Fruit fly (Drosophila melanogaster) whole organism, embryonic: ENCODE data around the gene Polr3A.

Experiments
- CG10274 ChIP-seq: fragments of 200-800 bp; sonication (Bioruptor generic); optimal IDR thresholded peaks from 3 replicates; lab custom pipeline; 2017; ENCODE audit warnings: missing biosample characterization, mild to moderate bottlenecking, missing genetic modification characterization
- CG10321 ChIP-seq: fragments of 200-800 bp; sonication (Bioruptor generic); IDR thresholded peaks from 2 replicates; pipeline ENCODE4 v1.3.6; 2022; ENCODE audit warnings: missing biosample characterization, missing genetic modification characterization
- CG10543 ChIP-seq: fragments of 200-800 bp; sonication (Bioruptor generic); optimal IDR thresholded peaks from 3 replicates; lab custom pipeline; 2017; ENCODE audit warnings: missing biosample characterization, mild to moderate bottlenecking, missing genetic modification characterization, moderate library complexity
- CG11085 ChIP-seq: fragments of 200-800 bp; sonication (Bioruptor generic); IDR thresholded peaks from 2 replicates; pipeline ENCODE4 v1.3.6; 2022; ENCODE audit warnings: missing biosample characterization, missing genetic modification characterization
- CG13123 ChIP-seq: fragments of 200-800 bp; sonication (Bioruptor generic); optimal IDR thresholded peaks from 2 replicates; lab custom pipeline; 2016; ENCODE audit warnings: missing biosample characterization, missing genetic modification characterization
- CG1602 ChIP-seq: fragments of 200-800 bp; sonication (Bioruptor generic); optimal IDR thresholded peaks from 3 replicates; lab custom pipeline; 2016; ENCODE audit warnings: missing biosample characterization, missing genetic modification characterization
- CG1647 ChIP-seq: fragments of 200-800 bp; sonication (Bioruptor generic); optimal IDR thresholded peaks from 3 replicates; lab custom pipeline; 2016; ENCODE audit warnings: missing biosample characterization, missing genetic modification characterization
- CG2120 ChIP-seq: fragments of 200-800 bp; sonication (Bioruptor generic); optimal IDR thresholded peaks from 3 replicates; lab custom pipeline; 2016; ENCODE audit warnings: missing biosample characterization, missing genetic modification characterization
- CG31224 ChIP-seq: fragments of 200-800 bp; sonication (Bioruptor generic); IDR thresholded peaks from 2 replicates; pipeline ENCODE4 v1.3.6; 2022; ENCODE audit warnings: missing biosample characterization, missing genetic modification characterization
- CG32772 ChIP-seq: fragments of 200-800 bp; sonication (Bioruptor generic); IDR thresholded peaks from 2 replicates; pipeline ENCODE4 v1.3.6; 2022; ENCODE audit warnings: missing biosample characterization, missing genetic modification characterization
- CG4404 ChIP-seq: fragments of 200-800 bp; sonication (Bioruptor generic); IDR thresholded peaks from 2 replicates; pipeline ENCODE4 v1.3.6; 2022; ENCODE audit warnings: missing biosample characterization, missing genetic modification characterization
- CG4707 ChIP-seq: fragments of 200-800 bp; sonication (Bioruptor generic); optimal IDR thresholded peaks from 2 replicates; lab custom pipeline; 2018; ENCODE audit warnings: missing biosample characterization, mild to moderate bottlenecking, missing genetic modification characterization, moderate library complexity
- CG6654 ChIP-seq: fragments of 200-800 bp; sonication (Bioruptor generic); optimal IDR thresholded peaks from 2 replicates; lab custom pipeline; 2017; ENCODE audit warnings: missing biosample characterization, mild to moderate bottlenecking, missing genetic modification characterization
- CG7786 ChIP-seq: fragments of 200-800 bp; sonication (Bioruptor generic); optimal IDR thresholded peaks from 2 replicates; lab custom pipeline; 2016; ENCODE audit warnings: missing biosample characterization, missing genetic modification characterization
- CG8388 ChIP-seq: fragments of 200-800 bp; sonication (Bioruptor generic); optimal IDR thresholded peaks from 2 replicates; lab custom pipeline; 2019; ENCODE audit warnings: missing biosample characterization, mild to moderate bottlenecking, missing genetic modification characterization, moderate library complexity
- CG9727 ChIP-seq: fragments of 200-800 bp; sonication (Bioruptor generic); optimal IDR thresholded peaks from 3 replicates; lab custom pipeline; 2017; ENCODE audit warnings: missing biosample characterization, mild to moderate bottlenecking, missing genetic modification characterization
- CHES-1-like ChIP-seq: fragments of 200-800 bp; sonication (Bioruptor generic); optimal IDR thresholded peaks from 2 replicates; lab custom pipeline; 2016; ENCODE audit warnings: missing biosample characterization, missing genetic modification characterization
- CoRest ChIP-seq: fragments of 200-800 bp; sonication (Bioruptor generic); optimal IDR thresholded peaks from 3 replicates; lab custom pipeline; 2018; ENCODE audit warnings: missing biosample characterization, mild to moderate bottlenecking, missing genetic modification characterization, moderate library complexity
- D ChIP-seq, 2 experiments: fragments of 200-800 bp in 1 of 2; fragments of >200 bp in 1 of 2; sonication (Bioruptor generic) in 1 of 2; optimal IDR thresholded peaks; 2 replicates in 1 of 2; 3 replicates in 1 of 2; lab custom pipeline; 2017; ENCODE audit warnings: mild to moderate bottlenecking in 1 of 2, missing biosample characterization in 1 of 2, missing genetic modification characterization in 1 of 2, missing genetic modification reagents in 1 of 2
- Dip3 ChIP-seq: fragments of 200-800 bp; sonication (Bioruptor generic); optimal IDR thresholded peaks from 3 replicates; lab custom pipeline; 2016; ENCODE audit warnings: missing biosample characterization, missing genetic modification characterization
- Doc2 ChIP-seq: fragments of 200-800 bp; sonication (Bioruptor generic); IDR thresholded peaks from 2 replicates; pipeline ENCODE4 v1.3.6; 2022; ENCODE audit warnings: missing biosample characterization, missing genetic modification characterization
- Drgx ChIP-seq: fragments of 200-800 bp; sonication (Bioruptor generic); IDR thresholded peaks from 2 replicates; pipeline ENCODE4 v1.3.6; 2022; ENCODE audit warnings: missing biosample characterization, missing genetic modification characterization
- E2f2 ChIP-seq: fragments of 200-800 bp; sonication (Bioruptor generic); IDR thresholded peaks from 2 replicates; pipeline ENCODE4 v1.3.6; 2022; ENCODE audit warnings: missing biosample characterization, missing genetic modification characterization
- Elba2 ChIP-seq: fragments of 200-800 bp; sonication (Bioruptor generic); optimal IDR thresholded peaks from 3 replicates; lab custom pipeline; 2016; ENCODE audit warnings: missing biosample characterization, missing genetic modification characterization
- Fer1 ChIP-seq: fragments of 200-800 bp; sonication (Bioruptor generic); optimal IDR thresholded peaks from 2 replicates; lab custom pipeline; 2017; ENCODE audit warnings: missing biosample characterization, mild to moderate bottlenecking, missing genetic modification characterization
- HmgD ChIP-seq: fragments of 200-800 bp; sonication (Bioruptor generic); optimal IDR thresholded peaks from 3 replicates; lab custom pipeline; 2016; ENCODE audit warnings: missing biosample characterization, missing genetic modification characterization
- Hmr ChIP-seq: fragments of 200-800 bp; sonication (Bioruptor generic); optimal IDR thresholded peaks from 3 replicates; lab custom pipeline; 2017; ENCODE audit warnings: mild to moderate bottlenecking, missing biosample characterization, missing genetic modification reagents, missing genetic modification characterization
- MBD-R2 ChIP-seq: fragments of 200-800 bp; sonication (Bioruptor generic); IDR thresholded peaks from 2 replicates; pipeline ENCODE4 v1.3.6; 2022; ENCODE audit warnings: missing biosample characterization, missing genetic modification characterization
- NK7.1 ChIP-seq: fragments of 200-800 bp; sonication (Bioruptor generic); optimal IDR thresholded peaks from 3 replicates; lab custom pipeline; 2016; ENCODE audit warnings: missing biosample characterization, missing genetic modification characterization
- Neu2 ChIP-seq: fragments of 200-800 bp; sonication (Bioruptor generic); optimal IDR thresholded peaks from 3 replicates; lab custom pipeline; 2016; ENCODE audit warnings: missing biosample characterization, missing genetic modification characterization, borderline replicate concordance
- Pdp1 ChIP-seq, 2 experiments: fragments of 200-800 bp; sonication (Bioruptor generic); optimal IDR thresholded peaks; 3 replicates each; lab custom pipeline; 2016; ENCODE audit warnings: missing biosample characterization in 2 of 2, missing genetic modification characterization in 2 of 2, mild to moderate bottlenecking in 1 of 2, moderate library complexity in 1 of 2
- Sin3A ChIP-seq: fragments of >200 bp; optimal IDR thresholded peaks from 2 replicates; lab custom pipeline; 2018
- YL-1 ChIP-seq: fragments of 200-800 bp; sonication (Bioruptor generic); optimal IDR thresholded peaks from 3 replicates; lab custom pipeline; 2017; ENCODE audit warnings: missing biosample characterization, mild to moderate bottlenecking, missing genetic modification characterization
- az2 ChIP-seq: fragments of 200-800 bp; sonication (Bioruptor generic); optimal IDR thresholded peaks from 3 replicates; lab custom pipeline; 2016; ENCODE audit warnings: missing biosample characterization, missing genetic modification characterization
- bbx ChIP-seq: fragments of 200-800 bp; sonication (Bioruptor generic); IDR thresholded peaks from 2 replicates; pipeline ENCODE4 v1.3.6; 2022; ENCODE audit warnings: missing biosample characterization, missing genetic modification characterization; ENCODE audit not compliant: partially characterized antibody
- cg ChIP-seq: fragments of 200-800 bp; sonication (Bioruptor generic); optimal IDR thresholded peaks from 3 replicates; lab custom pipeline; 2019; ENCODE audit warnings: missing biosample characterization, mild to moderate bottlenecking, missing genetic modification characterization, moderate library complexity
- corto ChIP-seq: fragments of 200-800 bp; sonication (Bioruptor generic); optimal IDR thresholded peaks from 2 replicates; lab custom pipeline; 2016; ENCODE audit warnings: missing biosample characterization, mild to moderate bottlenecking, missing genetic modification characterization, moderate library complexity
- croc ChIP-seq: fragments of 200-800 bp; sonication (Bioruptor generic); conservative IDR thresholded peaks from 3 replicates; pipeline ENCODE4 v1.3.6; 2022; ENCODE audit warnings: missing biosample characterization, missing genetic modification characterization
- crp ChIP-seq, 2 experiments: fragments of 200-800 bp; sonication (Bioruptor generic); optimal IDR thresholded peaks; 2 replicates in 1 of 2; 3 replicates in 1 of 2; lab custom pipeline; 2017; ENCODE audit warnings: missing biosample characterization in 2 of 2, missing genetic modification characterization in 2 of 2, mild to moderate bottlenecking in 1 of 2, moderate library complexity in 1 of 2
- fu2 ChIP-seq: fragments of 200-800 bp; sonication (Bioruptor generic); optimal IDR thresholded peaks from 2 replicates; lab custom pipeline; 2016; ENCODE audit warnings: missing biosample characterization, missing genetic modification characterization
- gfzf ChIP-seq: fragments of 200-800 bp; sonication (Bioruptor generic); optimal IDR thresholded peaks from 2 replicates; lab custom pipeline; 2016; ENCODE audit warnings: missing biosample characterization, mild to moderate bottlenecking, missing genetic modification characterization, moderate library complexity
- h ChIP-seq: fragments of >200 bp; optimal IDR thresholded peaks from 2 replicates; lab custom pipeline; 2017
- ken ChIP-seq: fragments of 200-800 bp; sonication (Bioruptor generic); IDR thresholded peaks from 3 replicates; pipeline ENCODE4 v1.3.6; 2022; ENCODE audit warnings: missing biosample characterization, missing genetic modification characterization
- luna ChIP-seq: fragments of 200-800 bp; sonication (Bioruptor generic); optimal IDR thresholded peaks from 2 replicates; lab custom pipeline; 2016; ENCODE audit warnings: missing biosample characterization, missing genetic modification characterization
- peb ChIP-seq: fragments of 200-800 bp; sonication (Bioruptor generic); IDR thresholded peaks from 2 replicates; pipeline ENCODE4 v1.3.6; 2022; ENCODE audit warnings: missing biosample characterization, missing genetic modification characterization
- pita ChIP-seq: fragments of 200-800 bp; sonication (Bioruptor generic); optimal IDR thresholded peaks from 2 replicates; lab custom pipeline; 2017; ENCODE audit warnings: missing biosample characterization, mild to moderate bottlenecking, missing genetic modification characterization
- schlank ChIP-seq: fragments of 200-800 bp; sonication (Bioruptor generic); optimal IDR thresholded peaks from 2 replicates; lab custom pipeline; 2018; ENCODE audit warnings: missing biosample characterization, mild to moderate bottlenecking, missing genetic modification characterization
- wdn ChIP-seq: fragments of 200-800 bp; sonication (Bioruptor generic); IDR thresholded peaks from 2 replicates; pipeline ENCODE4 v1.3.6; 2022; ENCODE audit warnings: missing biosample characterization, missing genetic modification characterization
- wor ChIP-seq: fragments of 200-800 bp; sonication (Bioruptor generic); IDR thresholded peaks from 2 replicates; pipeline ENCODE4 v1.3.6; 2022; ENCODE audit warnings: missing biosample characterization, missing genetic modification characterization
- zfh2 ChIP-seq: fragments of 200-800 bp; sonication (Bioruptor generic); optimal IDR thresholded peaks from 2 replicates; lab custom pipeline; 2016; ENCODE audit warnings: missing biosample characterization, missing genetic modification characterization

Polr3A gene

DNA sequence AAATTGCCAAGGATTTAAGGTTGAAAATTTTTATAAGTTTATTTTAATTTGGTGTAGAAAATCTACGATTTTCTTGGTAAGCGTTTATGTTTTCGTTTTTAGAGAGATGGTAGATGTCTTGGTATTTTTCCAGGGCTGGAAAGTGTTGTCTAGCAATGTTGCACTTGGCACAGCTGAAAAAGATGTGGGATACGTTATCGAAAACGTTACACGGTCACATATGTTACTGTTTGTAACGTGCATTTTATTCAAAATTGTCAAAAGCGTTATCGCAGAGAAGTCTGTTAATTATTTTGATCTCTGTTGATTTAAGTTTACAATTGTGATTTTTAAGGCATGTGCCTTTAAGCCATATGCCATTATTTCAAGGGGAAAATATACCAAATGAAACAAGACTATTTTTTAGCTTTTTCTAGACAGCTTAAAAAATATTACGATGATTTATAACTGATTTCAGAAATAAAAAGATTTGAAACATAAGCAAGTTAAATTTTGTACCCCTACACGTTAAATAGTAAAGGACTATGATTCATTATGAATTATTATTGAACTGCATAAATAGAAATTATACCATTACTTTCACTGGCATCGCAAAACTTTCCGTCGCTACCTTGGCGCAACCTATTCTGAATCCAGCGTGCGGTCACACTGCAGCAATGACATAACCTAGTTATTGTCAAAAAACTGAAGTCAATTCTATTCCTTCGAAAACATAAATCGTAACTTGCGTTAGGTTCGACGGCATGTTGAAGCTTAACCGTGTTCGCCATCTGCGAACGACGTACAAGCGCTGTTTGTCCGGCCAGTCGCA, 22.9 kb downstream of the Polr3A start, which contains the start of the genes Paf-AHalpha and mRpS30 (continued):
- no peak for TF ChIP-seq cg (GFP tag; lab: Kevin White, UChicago)
- TF ChIP-seq E2f2 (GFP tag; lab: Robert Waterston, UW): peak; percentile 26; the same call in 1 of the 2 replicates
- no peak for TF ChIP-seq CG7786
- TF ChIP-seq NK7.1 (GFP tag; lab: Kevin White, UChicago): no peak
- TF ChIP-seq CG10321: no peak
- no peak for TF ChIP-seq D (optimal IDR thresholded peaks at IDR 0.05; lab: Kevin White, UChicago)
- TF ChIP-seq D (GFP tag; optimal IDR thresholded peaks at IDR 0.05; lab: Kevin White, UChicago): no peak
- TF ChIP-seq crp (GFP tag; optimal IDR thresholded peaks at IDR 0.05; lab: Kevin White, UChicago): peak in 1 of 2 experiments; percentile 78
- TF ChIP-seq CG8388 (GFP tag; lab: Kevin White, UChicago): no peak
- TF ChIP-seq schlank (tag; lab: Kevin White, UChicago): no peak
- TF ChIP-seq CG2120 (GFP tag; lab: Kevin White, UChicago): peak; percentile 35
- no peak for TF ChIP-seq CG13123 (GFP tag; lab: Kevin White, UChicago)
- TF ChIP-seq CG32772: no peak
- TF ChIP-seq CG6654 (GFP tag; lab: Kevin White, UChicago): no peak
- TF ChIP-seq Drgx (GFP tag; lab: Robert Waterston, UW): no peak
- TF ChIP-seq CG10543 (GFP tag; lab: Kevin White, UChicago): no peak
- TF ChIP-seq CG4404 (GFP tag; lab: Robert Waterston, UW): no peak
- peak; percentile 69 for TF ChIP-seq gfzf (GFP tag; lab: Kevin White, UChicago)
- peak; percentile 56 for TF ChIP-seq MBD-R2 (GFP tag; lab: Robert Waterston, UW)
- no peak for TF ChIP-seq Fer1 (GFP tag; lab: Kevin White, UChicago)
- TF ChIP-seq Pdp1 (GFP tag; optimal IDR thresholded peaks at IDR 0.05; lab: Kevin White, UChicago): peak in 1 of 2 experiments; percentile 95
- no peak for TF ChIP-seq wdn
- no peak for TF ChIP-seq corto
- TF ChIP-seq Neu2: no peak
- no peak for TF ChIP-seq CHES-1-like
- TF ChIP-seq CG1647 (GFP tag; lab: Kevin White, UChicago): no peak
- no peak for TF ChIP-seq CoRest (tag; lab: Kevin White, UChicago)
- TF ChIP-seq fu2 (GFP tag; lab: Kevin White, UChicago): no peak
- peak; percentile 41 for TF ChIP-seq Sin3A (lab: Kevin White, UChicago)
- 0 out of 2 replicates have a peak, but pooled peaks have one; percentile 35 for TF ChIP-seq bbx (GFP tag; lab: Robert Waterston, UW)
- no peak for TF ChIP-seq Dip3 (GFP tag; lab: Kevin White, UChicago)
- TF ChIP-seq az2: no peak
- TF ChIP-seq pita (GFP tag; lab: Kevin White, UChicago): no peak
- no peak for TF ChIP-seq wor (GFP tag; lab: Robert Waterston, UW)
- no peak for TF ChIP-seq Elba2 (GFP tag; lab: Kevin White, UChicago)
- no peak for TF ChIP-seq luna (GFP tag; lab: Kevin White, UChicago)
- TF ChIP-seq CG11085: no peak
- TF ChIP-seq CG4707 (GFP tag; lab: Kevin White, UChicago): no peak
- no peak for TF ChIP-seq Doc2 (GFP tag; lab: Robert Waterston, UW)
- TF ChIP-seq HmgD (GFP tag; lab: Kevin White, UChicago): no peak
- no peak for TF ChIP-seq CG10274 (GFP tag; lab: Kevin White, UChicago)
- no peak for TF ChIP-seq CG1602
- TF ChIP-seq CG9727 (GFP tag; lab: Kevin White, UChicago): no peak
- no peak for TF ChIP-seq Hmr (GFP tag; lab: Kevin White, UChicago)
- no peak for TF ChIP-seq h (lab: Kevin White, UChicago)
- TF ChIP-seq zfh2 (GFP tag; lab: Kevin White, UChicago): peak; percentile 1
- no peak for TF ChIP-seq ken
- peak; percentile 52 for TF ChIP-seq YL-1
- no peak for TF ChIP-seq peb
- TF ChIP-seq CG31224 (GFP tag; lab: Robert Waterston, UW): no peak
- no peak for TF ChIP-seq croc (GFP tag; lab: Robert Waterston, UW)
